Worm (Caenorhabditis elegans) whole organism, L1 larva: Measurements from ENCODE around the gene K10C2.12.
A peak's percentile ranks its signal among the peaks of the same experiment; 100 is the strongest.

Experiments
- C16A3.4 ChIP-seq: fragments of 150-350 bp; optimal IDR thresholded peaks from 2 replicates; lab custom pipeline; 2014; ENCODE audit warnings: missing biosample characterization, missing genetic modification characterization
- aha-1 ChIP-seq: fragments of 150-350 bp; optimal IDR thresholded peaks from 2 replicates; lab custom pipeline; 2014; ENCODE audit warnings: missing biosample characterization, missing genetic modification characterization
- blmp-1 ChIP-seq: fragments of 150-350 bp; optimal IDR thresholded peaks from 2 replicates; lab custom pipeline; 2014; ENCODE audit warnings: missing biosample characterization, missing genetic modification characterization
- ceh-82 ChIP-seq, 3 experiments: fragments of 150-350 bp in 1 of 3; sonication (generic microtip) in 2 of 3; optimal IDR thresholded peaks; 2 replicates each; lab custom pipeline; 2014 to 2017; ENCODE audit warnings: missing biosample characterization in 3 of 3, missing genetic modification characterization in 3 of 3
- ceh-88 ChIP-seq: fragments of 200-800 bp; sonication (Bioruptor generic); IDR thresholded peaks from 2 replicates; pipeline ENCODE4 v1.3.6; 2022; ENCODE audit warnings: missing genetic modification characterization, missing compliant biosample characterization
- ceh-90 ChIP-seq: sonication (generic microtip); optimal IDR thresholded peaks from 2 replicates; lab custom pipeline; 2016; ENCODE audit warnings: missing genetic modification characterization, missing compliant biosample characterization
- dpl-1 ChIP-seq, 3 experiments: fragments of 150-350 bp in 2 of 3; sonication (generic microtip) in 1 of 3; optimal IDR thresholded peaks; 2 replicates each; lab custom pipeline; 2014 to 2017; ENCODE audit warnings: missing biosample characterization in 3 of 3, missing genetic modification characterization in 3 of 3, missing genetic modification reagents in 3 of 3
- dsc-1 ChIP-seq: sonication (generic microtip); optimal IDR thresholded peaks from 2 replicates; lab custom pipeline; 2016; ENCODE audit warnings: mild to moderate bottlenecking, missing genetic modification characterization, missing compliant biosample characterization
- efl-3 ChIP-seq: fragments of 200-800 bp; sonication (Bioruptor generic); optimal IDR thresholded peaks from 2 replicates; lab custom pipeline; 2018; ENCODE audit warnings: mild to moderate bottlenecking, missing genetic modification characterization, missing compliant biosample characterization
- egl-13 ChIP-seq: sonication (generic microtip); optimal IDR thresholded peaks from 2 replicates; lab custom pipeline; 2016; ENCODE audit warnings: missing genotype, missing genetic modification reagents, missing genetic modification characterization, missing compliant biosample characterization
- egl-27 ChIP-seq, 2 experiments: fragments of 150-350 bp in 1 of 2; sonication (generic microtip); optimal IDR thresholded peaks; 3 replicates each; lab custom pipeline; 2017 to 2018; ENCODE audit warnings: missing biosample characterization in 2 of 2, missing genetic modification characterization in 2 of 2, missing genetic modification reagents in 2 of 2
- elt-2 ChIP-seq: sonication (generic microtip); optimal IDR thresholded peaks from 2 replicates; lab custom pipeline; 2016; ENCODE audit warnings: missing genetic modification characterization, mild to moderate bottlenecking, inconsistent platforms, missing compliant biosample characterization, missing genetic modification reagents
- elt-3 ChIP-seq, 6 experiments: fragments of 150-350 bp in 1 of 6; sonication (generic microtip); optimal IDR thresholded peaks; 2 replicates each; lab custom pipeline; 2017 to 2018; ENCODE audit warnings: missing biosample characterization in 6 of 6, missing genetic modification characterization in 6 of 6, inconsistent platforms in 1 of 6
- ets-5 ChIP-seq: fragments of 200-800 bp; sonication (Bioruptor generic); IDR thresholded peaks from 2 replicates; pipeline ENCODE4 v1.3.6; 2022; ENCODE audit warnings: missing genetic modification characterization, missing compliant biosample characterization
- fkh-10 ChIP-seq: sonication (generic microtip); optimal IDR thresholded peaks from 2 replicates; lab custom pipeline; 2017; ENCODE audit warnings: missing biosample characterization, missing genetic modification reagents, missing genetic modification characterization
- fkh-4 ChIP-seq: sonication (generic microtip); optimal IDR thresholded peaks from 2 replicates; lab custom pipeline; 2016; ENCODE audit warnings: missing compliant biosample characterization, missing genetic modification characterization, borderline replicate concordance
- grh-1 ChIP-seq: fragments of 200-800 bp; sonication (Bioruptor generic); IDR thresholded peaks from 2 replicates; pipeline ENCODE4 v1.3.6; 2022; ENCODE audit warnings: missing genetic modification reagents, missing genetic modification characterization, missing compliant biosample characterization
- hpl-2 ChIP-seq: fragments of 150-350 bp; optimal IDR thresholded peaks from 2 replicates; lab custom pipeline; 2014; ENCODE audit warnings: missing biosample characterization, missing genetic modification reagents, missing genetic modification characterization
- jun-1 ChIP-seq: fragments of 150-350 bp; optimal IDR thresholded peaks from 2 replicates; lab custom pipeline; 2014; ENCODE audit warnings: missing biosample characterization, missing genetic modification reagents, missing genetic modification characterization
- lin-14 ChIP-seq: fragments of 200-800 bp; sonication (Bioruptor generic); optimal IDR thresholded peaks from 2 replicates; lab custom pipeline; 2018; ENCODE audit warnings: mild to moderate bottlenecking, missing genetic modification characterization, moderate library complexity, missing compliant biosample characterization
- lin-15B ChIP-seq: fragments of 150-350 bp; sonication (generic microtip); optimal IDR thresholded peaks from 3 replicates; lab custom pipeline; 2014; ENCODE audit warnings: missing biosample characterization, missing genetic modification characterization
- lin-35 ChIP-seq, 2 experiments: fragments of 150-350 bp; optimal IDR thresholded peaks; 2 replicates each; lab custom pipeline; 2014; ENCODE audit warnings: missing biosample characterization in 2 of 2, missing genetic modification characterization in 2 of 2, missing genetic modification reagents in 2 of 2
- lsy-2 ChIP-seq, 2 experiments: fragments of 150-350 bp; optimal IDR thresholded peaks; 2 replicates each; lab custom pipeline; 2014; ENCODE audit warnings: missing biosample characterization in 2 of 2, missing genetic modification characterization in 2 of 2
- mab-9 ChIP-seq: fragments of 200-800 bp; sonication (Bioruptor generic); IDR thresholded peaks from 2 replicates; pipeline ENCODE4 v1.3.6; 2022; ENCODE audit warnings: missing genetic modification reagents, missing genetic modification characterization, missing compliant biosample characterization
- mef-2 ChIP-seq: fragments of 150-350 bp; optimal IDR thresholded peaks from 2 replicates; lab custom pipeline; 2014; ENCODE audit warnings: missing biosample characterization, missing genetic modification characterization
- mep-1 ChIP-seq: fragments of 150-350 bp; optimal IDR thresholded peaks from 2 replicates; lab custom pipeline; 2014; ENCODE audit warnings: missing biosample characterization, missing genetic modification characterization
- nhr-12 ChIP-seq: sonication (generic microtip); optimal IDR thresholded peaks from 2 replicates; lab custom pipeline; 2017; ENCODE audit warnings: missing biosample characterization, missing genetic modification characterization
- nhr-19 ChIP-seq: fragments of 200-800 bp; sonication (Bioruptor generic); conservative IDR thresholded peaks from 2 replicates; pipeline ENCODE4 v1.3.6; 2022; ENCODE audit warnings: missing genetic modification characterization, missing compliant biosample characterization
- nhr-20 ChIP-seq: sonication (generic microtip); optimal IDR thresholded peaks from 2 replicates; lab custom pipeline; 2016; ENCODE audit warnings: mild to moderate bottlenecking, missing genetic modification characterization, missing compliant biosample characterization
- nhr-237 ChIP-seq: fragments of 150-350 bp; optimal IDR thresholded peaks from 2 replicates; lab custom pipeline; 2014; ENCODE audit warnings: missing biosample characterization, missing genetic modification characterization
- nhr-28 ChIP-seq: fragments of 150-350 bp; optimal IDR thresholded peaks from 2 replicates; lab custom pipeline; 2014; ENCODE audit warnings: missing biosample characterization, missing genetic modification characterization
- nhr-77 ChIP-seq: fragments of 150-350 bp; optimal IDR thresholded peaks from 2 replicates; lab custom pipeline; 2014; ENCODE audit warnings: missing biosample characterization, missing genetic modification characterization
- nhr-84 ChIP-seq: sonication (generic microtip); optimal IDR thresholded peaks from 2 replicates; lab custom pipeline; 2017; ENCODE audit warnings: missing biosample characterization, missing genetic modification characterization
- nhr-85 ChIP-seq: sonication (generic microtip); peaks from one replicate; lab custom pipeline; 2016; ENCODE audit warnings: missing genetic modification characterization, inconsistent platforms, missing compliant biosample characterization
- nhr-90 ChIP-seq: sonication (generic microtip); optimal IDR thresholded peaks from 2 replicates; lab custom pipeline; 2016; ENCODE audit warnings: mild to moderate bottlenecking, missing genetic modification characterization, missing compliant biosample characterization; ENCODE audit not compliant: poor library complexity
- pqm-1 ChIP-seq: sonication (generic microtip); optimal IDR thresholded peaks from 3 replicates; lab custom pipeline; 2017; ENCODE audit warnings: missing biosample characterization, missing genetic modification characterization
- rnt-1 ChIP-seq: sonication (generic microtip); optimal IDR thresholded peaks from 2 replicates; lab custom pipeline; 2016; ENCODE audit warnings: mild to moderate bottlenecking, missing genetic modification characterization, moderate library complexity, missing compliant biosample characterization
- snu-23 ChIP-seq: sonication (generic microtip); optimal IDR thresholded peaks from 2 replicates; lab custom pipeline; 2016; ENCODE audit warnings: missing genetic modification characterization, missing compliant biosample characterization
- sup-37 ChIP-seq: fragments of 200-800 bp; sonication (Bioruptor generic); optimal IDR thresholded peaks from 2 replicates; lab custom pipeline; 2018; ENCODE audit warnings: mild to moderate bottlenecking, missing genetic modification characterization, missing compliant biosample characterization
- tbx-2 ChIP-seq: sonication (generic microtip); optimal IDR thresholded peaks from 2 replicates; lab custom pipeline; 2016; ENCODE audit warnings: missing genetic modification characterization, missing compliant biosample characterization
- unc-130 ChIP-seq: fragments of 150-350 bp; optimal IDR thresholded peaks from 2 replicates; lab custom pipeline; 2017; ENCODE audit warnings: missing biosample characterization, missing genetic modification characterization, inconsistent platforms
- unc-30 ChIP-seq: sonication (generic microtip); optimal IDR thresholded peaks from 2 replicates; lab custom pipeline; 2017; ENCODE audit warnings: missing biosample characterization, missing genetic modification characterization
- unc-62 ChIP-seq: fragments of 150-350 bp; optimal IDR thresholded peaks from 2 replicates; lab custom pipeline; 2014; ENCODE audit warnings: missing biosample characterization, missing genetic modification reagents, missing genetic modification characterization
- unc-98 ChIP-seq: fragments of 200-800 bp; sonication (Bioruptor generic); IDR thresholded peaks from 2 replicates; pipeline ENCODE4 v1.3.6; 2022; ENCODE audit warnings: missing genetic modification characterization, missing compliant biosample characterization
- xbp-1 ChIP-seq: sonication (generic microtip); optimal IDR thresholded peaks from 2 replicates; lab custom pipeline; 2016; ENCODE audit warnings: missing genetic modification characterization, missing compliant biosample characterization

Gene K10C2.12

DNA sequence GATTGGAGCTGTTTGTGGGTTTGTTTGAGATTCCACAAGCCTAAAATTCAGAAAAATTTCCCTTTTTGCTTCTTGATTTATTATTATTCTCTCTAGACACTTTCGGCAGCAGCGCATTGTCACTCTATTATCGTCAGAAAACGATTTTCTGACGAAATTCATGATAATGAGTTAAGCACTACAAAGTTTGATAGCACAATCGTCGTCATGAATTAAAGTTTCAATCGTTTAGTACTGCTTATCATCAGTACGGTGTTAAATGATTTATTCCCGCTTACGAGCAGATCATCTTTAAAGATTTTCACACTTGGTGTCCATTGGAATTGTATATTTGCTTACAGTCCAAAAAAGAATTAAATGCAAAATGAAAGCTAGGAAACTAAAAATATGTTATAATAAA, 9.0 kb upstream of the K10C2.12 start:
- TF ChIP-seq ceh-88 (no peak), elt-2 (tag; lab: Kevin White, UChicago) (peak; percentile 88)

DNA sequence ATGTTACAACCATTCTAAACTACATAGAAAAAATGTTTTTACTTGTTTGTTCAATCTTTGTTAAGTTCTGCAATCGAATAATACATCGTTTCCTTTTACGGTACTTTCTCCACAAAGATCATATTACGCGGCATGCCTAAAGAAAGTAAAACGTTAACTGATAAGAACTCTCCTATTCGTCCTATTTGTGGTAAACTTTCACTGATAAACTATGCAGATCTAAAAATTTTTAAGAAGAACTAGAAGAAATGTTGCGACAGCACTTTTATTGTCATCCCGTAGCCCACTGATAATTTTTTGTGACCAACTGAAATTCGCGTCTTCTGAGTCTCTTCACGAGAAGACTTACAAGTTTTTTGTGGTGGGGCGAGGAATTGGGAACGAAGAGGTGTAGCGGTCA, 6.6 kb upstream of the K10C2.12 start:
- TF ChIP-seq lsy-2 (tag; optimal IDR thresholded peaks at IDR 0.05; lab: Kevin White, UChicago) = peak in 1 of 2 experiments; percentile 22
- TF ChIP-seq nhr-90 (tag; lab: Kevin White, UChicago) = peak; percentile 1
- TF ChIP-seq aha-1 (tag; lab: Kevin White, UChicago) = no peak
- peak; percentile 91 for TF ChIP-seq elt-2 (tag; lab: Kevin White, UChicago)
- TF ChIP-seq dpl-1 (GFP tag; optimal IDR thresholded peaks at IDR 0.05; lab: Kevin White, UChicago) = no peak
- no peak for TF ChIP-seq tbx-2
- no peak for TF ChIP-seq unc-30 (tag; lab: Kevin White, UChicago)
- peak; percentile 22 for TF ChIP-seq pqm-1 (tag; lab: Kevin White, UChicago)
- TF ChIP-seq lin-14 = peak; percentile 5
- TF ChIP-seq, all 84 proteins: peak for 5

DNA sequence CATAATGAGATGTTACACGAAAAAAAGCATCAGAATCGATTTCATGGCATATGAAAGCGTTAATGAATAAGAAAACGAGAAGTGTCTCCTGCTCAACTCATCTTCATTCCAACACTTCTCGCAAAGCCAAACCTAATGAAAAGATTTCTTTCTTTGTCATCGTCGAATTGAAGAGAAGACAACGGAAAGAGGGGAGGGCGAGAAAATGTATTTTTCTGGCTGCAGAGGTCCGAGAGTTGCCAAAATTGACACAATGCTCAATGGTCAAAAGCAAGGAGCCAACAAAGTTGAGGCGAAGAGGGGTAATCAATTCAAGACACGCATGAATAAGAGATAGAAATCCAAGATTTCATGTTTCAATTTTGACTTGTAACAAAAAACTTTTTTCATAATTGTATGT, 1.5 kb downstream of the K10C2.12 start:
- TF ChIP-seq unc-130 (tag; lab: Kevin White, UChicago) = no peak
- TF ChIP-seq fkh-4 = no peak
- peak; percentile 35 for TF ChIP-seq dsc-1 (tag; lab: Kevin White, UChicago)
- TF ChIP-seq hpl-2 (GFP tag; lab: Kevin White, UChicago) = no peak
- no peak for TF ChIP-seq pqm-1 (tag; lab: Kevin White, UChicago)
- TF ChIP-seq ceh-90 (tag; lab: Kevin White, UChicago) = no peak
- TF ChIP-seq grh-1 (GFP tag; lab: Robert Waterston, UW) = no peak
- TF ChIP-seq jun-1 = no peak
- TF ChIP-seq mef-2 = no peak
- no peak for TF ChIP-seq nhr-19 (GFP tag; lab: Robert Waterston, UW)
- TF ChIP-seq lin-14 = peak; percentile 48
- TF ChIP-seq fkh-10 (GFP tag; lab: Kevin White, UChicago) = peak; percentile 64
- TF ChIP-seq nhr-28 (tag; lab: Kevin White, UChicago) = no peak
- no peak for TF ChIP-seq sup-37 (GFP tag; lab: Kevin White, UChicago)
- no peak for TF ChIP-seq ceh-82 (tag; optimal IDR thresholded peaks at IDR 0.05; lab: Kevin White, UChicago)
- no peak for TF ChIP-seq egl-27 (tag; optimal IDR thresholded peaks at IDR 0.05; lab: Kevin White, UChicago)
- TF ChIP-seq C16A3.4 (tag; lab: Kevin White, UChicago) = no peak
- TF ChIP-seq unc-98 (GFP tag; lab: Robert Waterston, UW) = no peak
- TF ChIP-seq ets-5 (GFP tag; lab: Robert Waterston, UW) = no peak

DNA sequence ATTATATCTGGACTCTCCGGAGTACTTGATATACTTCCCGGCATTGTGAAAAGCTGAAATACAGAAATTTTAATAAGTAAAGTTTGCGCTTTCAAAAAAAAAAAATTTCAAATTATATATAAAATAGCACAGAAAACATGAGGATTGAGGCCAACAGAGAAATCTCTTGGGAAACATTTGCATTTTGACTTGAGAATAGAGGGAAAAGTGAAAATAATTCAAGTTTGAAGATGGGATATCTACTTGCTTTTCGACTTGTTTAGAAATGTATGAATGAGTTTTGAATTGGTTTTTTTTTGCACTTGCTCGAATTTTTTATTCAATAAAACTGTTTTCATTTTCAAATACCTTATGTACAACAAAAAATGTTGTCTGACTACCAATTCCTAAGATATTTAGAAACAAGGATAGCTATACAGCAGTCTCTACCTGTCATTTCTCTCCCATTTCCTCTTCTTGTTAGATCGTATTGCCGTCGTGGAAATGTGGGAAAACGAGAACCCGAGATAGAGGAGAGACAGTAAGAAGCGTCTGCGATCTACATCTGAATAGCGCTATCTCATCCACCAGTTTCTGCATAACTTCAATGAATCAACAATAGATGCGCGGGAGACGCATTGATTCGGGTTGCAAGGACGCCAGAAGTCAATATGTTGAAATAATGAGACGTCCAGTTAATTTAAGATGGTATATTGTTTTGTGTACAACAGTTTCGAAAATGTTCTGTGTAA, 4.1 kb downstream of the K10C2.12 start, which contains the start of gene T22E5.6:
Gene T22E5.6, minus strand, starts transcription at position 51 of the 731 bp plus-strand sequence.
- TF ChIP-seq elt-2 (tag; lab: Kevin White, UChicago) = no peak
- TF ChIP-seq unc-98 (GFP tag; lab: Robert Waterston, UW) = no peak
- TF ChIP-seq lin-14 = peak; percentile 65
- no peak for TF ChIP-seq mab-9 (GFP tag; lab: Robert Waterston, UW)
- TF ChIP-seq nhr-28 (tag; lab: Kevin White, UChicago) = no peak
- no peak for TF ChIP-seq rnt-1 (tag; lab: Kevin White, UChicago)
- TF ChIP-seq nhr-237 (tag; lab: Kevin White, UChicago) = no peak
- TF ChIP-seq nhr-84 (tag; lab: Kevin White, UChicago) = no peak
- peak; percentile 83 for TF ChIP-seq nhr-85 (tag; lab: Kevin White, UChicago)
- TF ChIP-seq hpl-2 (GFP tag; lab: Kevin White, UChicago) = no peak
- TF ChIP-seq lin-35 (GFP tag; optimal IDR thresholded peaks at IDR 0.05; lab: Kevin White, UChicago) = no peak
- TF ChIP-seq efl-3 (GFP tag; lab: Kevin White, UChicago) = no peak
- peak in 2 of 6 experiments; percentile 20 to 37 for TF ChIP-seq elt-3 (tag; optimal IDR thresholded peaks at IDR 0.05; lab: Kevin White, UChicago)
- TF ChIP-seq unc-62 (GFP tag; lab: Kevin White, UChicago) = no peak
- TF ChIP-seq xbp-1 (tag; lab: Kevin White, UChicago) = no peak
- peak; percentile 37 for TF ChIP-seq snu-23
- TF ChIP-seq nhr-12 (tag; lab: Kevin White, UChicago) = no peak
- no peak for TF ChIP-seq unc-130 (tag; lab: Kevin White, UChicago)
- TF ChIP-seq nhr-77 (tag; lab: Kevin White, UChicago) = no peak
- no peak for TF ChIP-seq lin-15B
- TF ChIP-seq lsy-2 (tag; optimal IDR thresholded peaks at IDR 0.05; lab: Kevin White, UChicago) = peak in 1 of 2 experiments; percentile 10
- no peak for TF ChIP-seq C16A3.4 (tag; lab: Kevin White, UChicago)
- peak; percentile 40 for TF ChIP-seq mep-1
- no peak for TF ChIP-seq fkh-10 (GFP tag; lab: Kevin White, UChicago)
- TF ChIP-seq egl-13 = no peak
- TF ChIP-seq dsc-1 (tag; lab: Kevin White, UChicago) = no peak
- TF ChIP-seq blmp-1 (tag; lab: Kevin White, UChicago) = peak; percentile 74
- TF ChIP-seq nhr-20 (tag; lab: Kevin White, UChicago) = no peak
